Worm (Caenorhabditis elegans): ENCODE data around the gene sru-36.

Gene sru-36

DNA sequence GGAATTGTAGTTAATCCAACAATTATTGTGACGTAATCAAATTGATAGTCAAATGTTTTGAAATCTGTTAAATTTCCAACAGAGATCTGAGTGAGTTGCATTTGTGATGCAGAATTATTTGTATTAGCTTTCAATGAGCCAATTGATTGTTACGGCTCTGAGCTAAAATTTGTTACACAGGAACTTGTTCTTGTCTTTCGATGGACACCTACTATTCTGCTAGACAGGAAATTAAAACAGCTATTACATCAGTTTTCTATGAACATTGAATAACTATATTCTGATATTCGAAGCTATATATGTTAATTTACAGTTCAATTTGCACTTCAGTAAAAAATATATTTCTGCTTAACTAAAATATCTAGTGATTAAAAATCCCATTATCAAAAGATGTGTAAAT, 7.6 kb upstream of the sru-36 start, which contains the start of gene sru-40:
Gene sru-40, minus strand, starts transcription at position 101 of the 400 bp plus-strand sequence.
- no peak for TF ChIP-seq mec-3 (tag; optimal IDR thresholded peaks at IDR 0.05; ENCODE audit: borderline replicate concordance)
- TF ChIP-seq K09A11.1 (tag; optimal IDR thresholded peaks at IDR 0.05; ENCODE audit: insufficient read depth), result no peak
- no peak for TF ChIP-seq sox-4 (tag; optimal IDR thresholded peaks at IDR 0.05)
- TF ChIP-seq ama-1 (optimal IDR thresholded peaks at IDR 0.05), result no peak
- TF ChIP-seq pat-9 (tag; optimal IDR thresholded peaks at IDR 0.05), result no peak
- TF ChIP-seq ceh-6 (GFP tag; optimal IDR thresholded peaks at IDR 0.05), result no peak
- TF ChIP-seq syd-9 (tag; optimal IDR thresholded peaks at IDR 0.05), result no peak
- no peak for TF ChIP-seq unc-86 (tag; optimal IDR thresholded peaks at IDR 0.05)
- TF ChIP-seq sdc-2 (tag; optimal IDR thresholded peaks at IDR 0.05), result no peak
- no peak for TF ChIP-seq ceh-45 (GFP tag; IDR thresholded peaks at IDR 0.05)
- TF ChIP-seq elt-2 (tag; optimal IDR thresholded peaks at IDR 0.05), result no peak
- no peak for TF ChIP-seq hlh-8 (tag; optimal IDR thresholded peaks at IDR 0.05)
- no peak for TF ChIP-seq pros-1 (tag; optimal IDR thresholded peaks at IDR 0.05)
- no peak for TF ChIP-seq sox-2 (GFP tag; IDR thresholded peaks at IDR 0.05)
- TF ChIP-seq ceh-14 (tag; optimal IDR thresholded peaks at IDR 0.05), result no peak
- TF ChIP-seq ttx-3 (tag; optimal IDR thresholded peaks at IDR 0.05), result no peak

DNA sequence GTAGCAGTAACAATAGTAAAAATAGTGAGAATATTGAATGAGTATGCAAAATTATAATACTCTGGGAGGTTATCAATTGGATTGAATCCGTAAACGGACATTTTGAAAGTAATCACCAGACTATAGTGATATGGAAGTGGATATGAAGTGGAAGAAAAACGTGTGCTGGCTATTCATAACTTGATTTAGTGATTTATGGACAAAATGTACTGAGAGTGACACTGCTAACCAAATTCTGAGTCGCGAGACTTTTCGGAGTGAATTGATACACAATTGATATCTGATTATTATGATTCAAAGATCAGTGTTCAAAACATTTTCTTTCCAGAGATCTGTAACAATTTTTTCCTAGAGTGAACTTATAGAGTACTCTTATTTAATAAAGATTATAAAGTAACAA, 5.5 kb upstream of the sru-36 start, which contains the start of gene sru-38:
Gene sru-38, minus strand, starts transcription at position 101 of the 400 bp plus-strand sequence.
- TF ChIP-seq mec-3 (tag; optimal IDR thresholded peaks at IDR 0.05; ENCODE audit: borderline replicate concordance) (no peak), dve-1 (tag; optimal IDR thresholded peaks at IDR 0.05) (no peak), nfya-1 (tag; optimal IDR thresholded peaks at IDR 0.05) (no peak), C38D4.7 (GFP tag; optimal IDR thresholded peaks at IDR 0.05) (no peak), fkh-6 (tag; optimal IDR thresholded peaks at IDR 0.05) (no peak), ztf-16 (tag; optimal IDR thresholded peaks at IDR 0.05) (no peak), ceh-6 (GFP tag; optimal IDR thresholded peaks at IDR 0.05) (no peak), ttx-3 (tag; optimal IDR thresholded peaks at IDR 0.05) (no peak)

DNA sequence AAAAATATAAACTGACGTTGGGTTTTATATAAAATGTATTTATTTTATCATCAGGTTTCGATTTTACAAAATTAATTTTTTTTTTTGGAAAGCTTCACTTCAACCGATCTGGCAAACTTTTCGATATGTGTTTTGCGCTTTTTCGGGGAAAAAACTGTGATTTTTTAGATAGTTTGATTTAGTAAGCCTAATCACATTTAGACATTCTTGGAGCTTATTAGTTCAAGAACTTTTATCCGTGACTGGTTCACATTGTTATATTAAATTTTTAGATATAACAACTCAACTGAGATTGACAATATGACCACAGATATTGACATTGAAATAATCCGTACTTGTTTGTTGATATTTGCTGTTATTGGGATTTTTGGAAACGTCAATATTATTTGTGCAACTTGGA, 3.8 kb upstream of the sru-36 start, which contains the start of gene srsx-21:
Gene srsx-21, plus strand, starts transcription at position 301 of the 400 bp plus-strand sequence.
- TF ChIP-seq tbx-7 (tag; optimal IDR thresholded peaks at IDR 0.05), result no peak
- TF ChIP-seq hlh-6 (tag; optimal IDR thresholded peaks at IDR 0.05), result no peak

DNA sequence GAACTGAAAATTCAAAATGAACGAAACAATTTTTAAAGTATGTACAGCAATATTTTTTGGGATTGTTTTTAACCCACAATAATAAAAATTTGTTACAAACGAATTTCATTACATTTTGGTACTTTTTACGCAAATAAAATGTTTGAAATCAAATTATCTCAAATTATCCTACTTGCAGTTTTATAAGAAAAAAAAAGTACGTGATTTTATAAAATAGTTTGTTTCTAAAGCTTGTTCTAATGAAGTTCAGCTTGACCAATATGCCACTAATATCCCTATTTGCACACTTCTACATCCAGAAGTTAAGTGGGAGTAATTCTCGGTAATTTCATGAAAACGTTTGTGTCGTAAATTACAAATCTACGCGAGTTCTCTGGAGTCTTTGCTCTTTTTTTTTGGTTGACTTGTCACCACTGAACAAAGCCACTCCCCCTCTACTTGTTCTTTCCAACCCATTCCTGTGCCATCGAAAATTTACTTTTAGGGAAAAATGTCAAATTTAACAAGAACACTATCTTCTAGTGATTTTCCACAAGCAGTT, 2.0 kb downstream of the sru-36 start, which contains the start of gene sru-8:
Gene sru-8, plus strand, starts transcription at position 491 of the 541 bp plus-strand sequence.
- TF ChIP-seq rnt-1 (tag; optimal IDR thresholded peaks at IDR 0.05) (no peak), ahr-1 (tag; optimal IDR thresholded peaks at IDR 0.05) (no peak), ceh-18 (tag; optimal IDR thresholded peaks at IDR 0.05) (no peak), Y22D7AL.16 (tag; optimal IDR thresholded peaks at IDR 0.05) (no peak), ttx-3 (tag; optimal IDR thresholded peaks at IDR 0.05) (no peak), nfya-1 (tag; optimal IDR thresholded peaks at IDR 0.05) (no peak), ceh-6 (GFP tag; optimal IDR thresholded peaks at IDR 0.05) (no peak), sox-4 (tag; optimal IDR thresholded peaks at IDR 0.05) (no peak), ceh-34 (tag; optimal IDR thresholded peaks at IDR 0.05) (no peak), F13H6.1 (tag; optimal IDR thresholded peaks at IDR 0.05) (no peak), tbx-7 (tag; optimal IDR thresholded peaks at IDR 0.05) (no peak), odd-2 (tag; optimal IDR thresholded peaks at IDR 0.05) (no peak), lim-6 (tag; optimal IDR thresholded peaks at IDR 0.05) (no peak)

DNA sequence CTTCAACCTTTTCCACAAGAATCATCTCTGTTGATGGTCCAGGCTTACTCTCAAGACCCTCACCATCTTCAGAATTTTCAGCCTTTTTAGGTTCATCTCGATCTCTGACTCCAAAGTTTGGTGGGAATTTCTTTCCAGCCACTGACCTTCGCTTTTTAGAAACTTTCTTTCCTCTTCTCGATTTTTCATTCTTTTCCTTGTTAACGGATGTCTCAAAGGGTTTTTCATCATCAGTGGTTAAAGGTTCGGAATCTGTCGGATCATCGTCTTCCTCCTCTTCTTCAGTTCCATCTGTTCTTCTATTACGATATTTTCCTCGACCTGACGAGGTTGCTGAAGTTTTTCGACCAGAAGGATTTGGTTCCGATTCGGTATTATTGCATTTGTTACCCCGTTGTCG, 7.1 kb downstream of the sru-36 start:
- TF ChIP-seq pha-4 (tag; optimal IDR thresholded peaks at IDR 0.05) (no peak), hlh-13 (GFP tag; optimal IDR thresholded peaks at IDR 0.05) (no peak), odd-2 (tag; optimal IDR thresholded peaks at IDR 0.05) (no peak), unc-42 (tag; optimal IDR thresholded peaks at IDR 0.05) (no peak), T23F11.4 (GFP tag; optimal IDR thresholded peaks at IDR 0.05) (no peak), rnt-1 (tag; optimal IDR thresholded peaks at IDR 0.05) (no peak)

Data from whole organism, late embryonic.